Worm (Caenorhabditis elegans) whole organism, young adult: ENCODE measurements around the gene F32F2.4.
"Not testable (repeated sequence)": the region's sequence is repeated elsewhere in the genome, so short reads cannot be mapped to it uniquely, and the experiment has no call there.

Experiments
- F23B12.7 ChIP-seq: sonication (generic microtip); optimal IDR thresholded peaks from 2 replicates; lab custom pipeline; 2017; ENCODE audit warnings: missing genetic modification characterization, mild to moderate bottlenecking, missing compliant biosample characterization, antibody characterized with exemption, moderate library complexity; ENCODE audit not compliant: insufficient read depth
- ama-1 ChIP-seq, 3 experiments: fragments of 150-350 bp in 1 of 3; sonication (generic microtip) in 2 of 3; optimal IDR thresholded peaks; 2 replicates each; lab custom pipeline; 2014 to 2018; ENCODE audit warnings: missing biosample characterization in 2 of 3, missing genetic modification characterization in 2 of 3, missing genetic modification reagents in 2 of 3
- athp-1 ChIP-seq: sonication (generic microtip); optimal IDR thresholded peaks from 2 replicates; lab custom pipeline; 2017; ENCODE audit warnings: mild to moderate bottlenecking, missing genetic modification characterization, missing compliant biosample characterization
- egrh-3 ChIP-seq: fragments of 200-800 bp; sonication (Bioruptor generic); IDR thresholded peaks from 2 replicates; pipeline ENCODE4 v1.3.6; 2022; ENCODE audit warnings: missing genetic modification reagents, missing genetic modification characterization, missing compliant biosample characterization
- hmg-20 ChIP-seq: fragments of 200-800 bp; sonication (Bioruptor generic); IDR thresholded peaks from 2 replicates; pipeline ENCODE4 v1.3.6; 2022; ENCODE audit warnings: missing genetic modification reagents, missing genetic modification characterization, missing compliant biosample characterization
- nhr-120 ChIP-seq: fragments of 200-800 bp; sonication (Bioruptor generic); IDR thresholded peaks from 2 replicates; pipeline ENCODE4 v1.3.6; 2022; ENCODE audit warnings: missing genetic modification characterization, missing compliant biosample characterization
- pha-4 ChIP-seq: fragments of 150-350 bp; sonication (generic microtip); optimal IDR thresholded peaks from 2 replicates; lab custom pipeline; 2014; ENCODE audit warnings: missing biosample characterization, missing genetic modification reagents, missing genetic modification characterization
- somi-1 ChIP-seq: fragments of 200-800 bp; sonication (Bioruptor generic); optimal IDR thresholded peaks from 2 replicates; lab custom pipeline; 2018; ENCODE audit warnings: mild to moderate bottlenecking, missing genetic modification characterization, missing compliant biosample characterization
- xnd-1 ChIP-seq: sonication (generic microtip); optimal IDR thresholded peaks from 2 replicates; lab custom pipeline; 2016; ENCODE audit warnings: missing genotype, missing genetic modification reagents, missing genetic modification characterization, missing compliant biosample characterization
- ztf-26 ChIP-seq: sonication (generic microtip); optimal IDR thresholded peaks from 2 replicates; lab custom pipeline; 2017; ENCODE audit warnings: missing genetic modification characterization, missing compliant biosample characterization

DNA sequence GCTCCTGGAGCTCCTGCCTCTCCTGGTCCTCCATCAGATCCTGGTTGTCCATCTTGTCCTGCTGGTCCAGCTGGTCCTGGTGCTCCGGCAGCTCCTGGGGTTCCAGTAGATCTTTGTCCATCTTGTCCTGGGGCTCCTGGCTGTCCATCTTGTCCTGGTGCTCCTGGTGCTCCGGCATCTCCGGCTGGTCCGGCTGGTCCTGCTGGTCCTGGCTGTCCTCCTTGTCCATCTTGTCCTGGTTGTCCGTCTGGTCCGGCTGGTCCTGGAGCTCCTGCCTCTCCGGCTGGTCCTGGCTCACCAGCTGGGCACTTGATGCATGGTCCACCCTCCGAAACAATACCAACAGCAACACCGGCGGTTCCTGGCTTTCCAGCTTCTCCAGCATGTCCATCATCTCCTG is 41.2 kb downstream of the F32F2.4 start:
- peak; percentile 93 for TF ChIP-seq egrh-3 (GFP tag; lab: Robert Waterston, UW)
- TF ChIP-seq ama-1 (optimal IDR thresholded peaks at IDR 0.05; lab: Kevin White, UChicago); ama-1 (GFP tag; optimal IDR thresholded peaks at IDR 0.05; lab: Kevin White, UChicago); pha-4; xnd-1 (tag; lab: Kevin White, UChicago); hmg-20; nhr-120; ztf-26; F23B12.7 (tag; lab: Kevin White, UChicago); somi-1 (GFP tag; lab: Kevin White, UChicago); athp-1 (tag; lab: Kevin White, UChicago): not testable (repeated sequence)
